Worm (Caenorhabditis elegans) whole organism, L2 larva: Measurements from ENCODE around the gene rfth-1.

Experiments used
- fos-1 ChIP-seq: fragments of 150-350 bp; optimal IDR thresholded peaks from 2 replicates; lab custom pipeline; 2014; ENCODE audit warnings: missing biosample characterization, missing genetic modification characterization
- nhr-10 ChIP-seq: sonication (generic microtip); optimal IDR thresholded peaks from 2 replicates; lab custom pipeline; 2017; ENCODE audit warnings: missing biosample characterization, missing genetic modification characterization

- no peak for TF ChIP-seq fos-1 (tag; lab: Kevin White, UChicago)
- no peak for TF ChIP-seq nhr-10 (tag; lab: Kevin White, UChicago)
Measured at ce11 chrIV:4557130-4557529, 46.0 kb upstream of the rfth-1 start.
